Fruit fly (Drosophila melanogaster): ENCODE measurements around the gene Or1a.

Or1a gene

dm6 chrX:351599-351998 lies 36.7 kb downstream of the Or1a start:
- TF ChIP-seq CG32121 (GFP tag; IDR thresholded peaks at IDR 0.05) (no peak), CG12605 (GFP tag; IDR thresholded peaks at IDR 0.05) (no peak), CG8301 (tag; optimal IDR thresholded peaks at IDR 0.05) (no peak), Ets98B (GFP tag; IDR thresholded peaks at IDR 0.05) (no peak), gl (tag; optimal IDR thresholded peaks at IDR 0.05) (no peak), Pif1B (GFP tag; optimal IDR thresholded peaks at IDR 0.05) (no peak), CG15710 (tag; optimal IDR thresholded peaks at IDR 0.05) (no peak), fd96Ca (GFP tag; IDR thresholded peaks at IDR 0.05) (no peak), CG14655 (GFP tag; optimal IDR thresholded peaks at IDR 0.05) (no peak), CG10348 (GFP tag; IDR thresholded peaks at IDR 0.05) (no peak), CG34367 (tag; optimal IDR thresholded peaks at IDR 0.05) (no peak), rn (GFP tag; IDR thresholded peaks at IDR 0.05) (no peak), CG4496 (GFP tag; IDR thresholded peaks at IDR 0.05) (no peak), Snoo (tag; optimal IDR thresholded peaks at IDR 0.05) (no peak), CG17806 (tag; optimal IDR thresholded peaks at IDR 0.05) (no peak), D1 (tag; optimal IDR thresholded peaks at IDR 0.05) (no peak)

- TF ChIP-seq CG8301 (tag; optimal IDR thresholded peaks at IDR 0.05) (no peak), EcR (GFP tag; optimal IDR thresholded peaks at IDR 0.05) (no peak), rn (GFP tag; IDR thresholded peaks at IDR 0.05) (no peak), CG34367 (tag; optimal IDR thresholded peaks at IDR 0.05) (no peak), D1 (tag; optimal IDR thresholded peaks at IDR 0.05) (no peak), CG17806 (tag; optimal IDR thresholded peaks at IDR 0.05) (no peak), Pif1B (GFP tag; optimal IDR thresholded peaks at IDR 0.05) (no peak), CG13204 (GFP tag; optimal IDR thresholded peaks at IDR 0.05) (no peak), CG9948 (tag; optimal IDR thresholded peaks at IDR 0.05) (no peak), CG10348 (GFP tag; IDR thresholded peaks at IDR 0.05) (no peak), CG4496 (GFP tag; IDR thresholded peaks at IDR 0.05) (no peak), Ets98B (GFP tag; IDR thresholded peaks at IDR 0.05) (no peak), Snoo (tag; optimal IDR thresholded peaks at IDR 0.05) (no peak), Pif1A (GFP tag; optimal IDR thresholded peaks at IDR 0.05) (no peak), CG15710 (tag; optimal IDR thresholded peaks at IDR 0.05) (no peak), CG8159 (tag; optimal IDR thresholded peaks at IDR 0.05) (no peak)
Measured at dm6 chrX:352767-353166, 37.8 kb downstream of the Or1a start, which contains the start of gene CG43182. Gene CG43182 (plus strand): TSS chrX:353067.

dm6 chrX:353929-354515 lies 39.1 kb downstream of the Or1a start:
- TF ChIP-seq Pif1B (GFP tag; optimal IDR thresholded peaks at IDR 0.05) (no peak), CG12605 (GFP tag; IDR thresholded peaks at IDR 0.05) (no peak), Ets98B (GFP tag; IDR thresholded peaks at IDR 0.05) (peak; percentile 39; the same call in 1 of the 2 replicates), Snoo (tag; optimal IDR thresholded peaks at IDR 0.05) (no peak), CG15710 (tag; optimal IDR thresholded peaks at IDR 0.05) (no peak), Pif1A (GFP tag; optimal IDR thresholded peaks at IDR 0.05) (no peak), gl (tag; optimal IDR thresholded peaks at IDR 0.05) (no peak), CG10348 (GFP tag; IDR thresholded peaks at IDR 0.05) (no peak), CG17806 (tag; optimal IDR thresholded peaks at IDR 0.05) (no peak), D1 (tag; optimal IDR thresholded peaks at IDR 0.05) (no peak), rn (GFP tag; IDR thresholded peaks at IDR 0.05) (no peak), CG9948 (tag; optimal IDR thresholded peaks at IDR 0.05) (no peak), CG4496 (GFP tag; IDR thresholded peaks at IDR 0.05) (peak; percentile 64), EcR (GFP tag; optimal IDR thresholded peaks at IDR 0.05) (no peak), CG14655 (GFP tag; optimal IDR thresholded peaks at IDR 0.05) (no peak), CG8301 (tag; optimal IDR thresholded peaks at IDR 0.05) (no peak), CG34367 (tag; optimal IDR thresholded peaks at IDR 0.05) (no peak), CG13204 (GFP tag; optimal IDR thresholded peaks at IDR 0.05) (no peak), CG8159 (tag; optimal IDR thresholded peaks at IDR 0.05) (no peak), CG32121 (GFP tag; IDR thresholded peaks at IDR 0.05) (no peak), fd96Ca (GFP tag; IDR thresholded peaks at IDR 0.05) (peak; percentile 52; the same call in 1 of the 3 replicates)

dm6 chrX:356232-356631 lies 41.3 kb downstream of the Or1a start, which contains the start of gene y:
Gene y (plus strand): TSS chrX:356509.
- TF ChIP-seq rn (GFP tag; IDR thresholded peaks at IDR 0.05) (0 out of 2 replicates have a peak, but pooled peaks have one; percentile 3), CG17806 (tag; optimal IDR thresholded peaks at IDR 0.05) (no peak), CG10348 (GFP tag; IDR thresholded peaks at IDR 0.05) (no peak)

dm6 chrX:361418-361817 lies 46.5 kb downstream of the Or1a start:
- peak; percentile 26 for TF ChIP-seq EcR (GFP tag; optimal IDR thresholded peaks at IDR 0.05)
- no peak; the same call in 1 of the 2 replicates for TF ChIP-seq Ets98B (GFP tag; IDR thresholded peaks at IDR 0.05)
- peak; percentile 90 for TF ChIP-seq CG4496 (GFP tag; IDR thresholded peaks at IDR 0.05)
- TF ChIP-seq CG9948 (tag; optimal IDR thresholded peaks at IDR 0.05), result peak; percentile 74
- TF ChIP-seq fd96Ca (GFP tag; IDR thresholded peaks at IDR 0.05), result peak; percentile 71
- peak; percentile 72 for TF ChIP-seq D1 (tag; optimal IDR thresholded peaks at IDR 0.05)
- peak; percentile 63 for TF ChIP-seq Snoo (tag; optimal IDR thresholded peaks at IDR 0.05)
- TF ChIP-seq Pif1A (GFP tag; optimal IDR thresholded peaks at IDR 0.05), result peak; percentile 28
- TF ChIP-seq CG8159 (tag; optimal IDR thresholded peaks at IDR 0.05), result peak; percentile 60
- peak; percentile 42; the same call in 1 of the 2 replicates for TF ChIP-seq CG32121 (GFP tag; IDR thresholded peaks at IDR 0.05)
- TF ChIP-seq CG15710 (tag; optimal IDR thresholded peaks at IDR 0.05), result peak; percentile 78
- peak; percentile 91 for TF ChIP-seq CG34367 (tag; optimal IDR thresholded peaks at IDR 0.05)
- TF ChIP-seq CG14655 (GFP tag; optimal IDR thresholded peaks at IDR 0.05), result peak; percentile 81
- TF ChIP-seq CG13204 (GFP tag; optimal IDR thresholded peaks at IDR 0.05), result no peak
- peak; percentile 74 for TF ChIP-seq CG17806 (tag; optimal IDR thresholded peaks at IDR 0.05)
- peak; percentile 58 for TF ChIP-seq CG8301 (tag; optimal IDR thresholded peaks at IDR 0.05)
- TF ChIP-seq gl (tag; optimal IDR thresholded peaks at IDR 0.05), result peak; percentile 86
- TF ChIP-seq Pif1B (GFP tag; optimal IDR thresholded peaks at IDR 0.05), result no peak
- no peak for TF ChIP-seq CG10348 (GFP tag; IDR thresholded peaks at IDR 0.05)
- peak; percentile 87 for TF ChIP-seq rn (GFP tag; IDR thresholded peaks at IDR 0.05)
- TF ChIP-seq CG12605 (GFP tag; IDR thresholded peaks at IDR 0.05), result peak; percentile 67; the same call in 1 of the 2 replicates

Measured in whole organism, pupa.